Worm (Caenorhabditis elegans): ENCODE data around the gene K02E11.7.

DNA sequence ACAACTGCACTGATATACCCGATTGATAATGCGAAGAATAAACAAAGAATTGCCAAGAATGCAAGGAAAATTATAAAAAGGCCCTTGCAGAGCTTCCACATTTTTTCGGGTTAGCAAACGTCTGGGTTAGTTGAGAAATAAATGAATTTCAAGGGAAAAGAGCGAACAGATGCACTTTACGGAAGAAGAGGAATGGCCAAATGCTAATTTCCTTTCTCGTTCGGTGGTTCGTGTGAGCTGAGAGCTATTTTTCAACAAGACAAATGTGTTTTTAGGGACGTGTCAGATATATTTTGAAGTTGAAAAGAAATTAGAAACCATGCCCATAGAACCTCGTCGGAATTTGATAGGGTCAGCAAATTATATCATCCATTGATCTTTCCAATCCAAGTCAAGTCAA is 6.7 kb upstream of the K02E11.7 start, which contains the start of gene F40G12.2:
- TF ChIP-seq ama-1 (optimal IDR thresholded peaks at IDR 0.05) (no peak), fos-1 (tag; optimal IDR thresholded peaks at IDR 0.05) (no peak), nhr-77 (tag; optimal IDR thresholded peaks at IDR 0.05) (no peak), unc-62 (GFP tag; optimal IDR thresholded peaks at IDR 0.05) (no peak), ceh-82 (tag; optimal IDR thresholded peaks at IDR 0.05) (no peak), elt-2 (tag; optimal IDR thresholded peaks at IDR 0.05) (no peak), zag-1 (tag; optimal IDR thresholded peaks at IDR 0.05) (no peak), tbx-2 (tag; optimal IDR thresholded peaks at IDR 0.05) (no peak), elt-1 (tag; optimal IDR thresholded peaks at IDR 0.05) (no peak), nhr-76 (tag; optimal IDR thresholded peaks at IDR 0.05) (no peak), nhr-67 (tag; optimal IDR thresholded peaks at IDR 0.05) (no peak)
